Worm (Caenorhabditis elegans) whole organism, L1 larva: ENCODE data around the gene C01C4.2.
A peak's percentile ranks its signal among the peaks of the same experiment; 100 is the strongest.

Experiments used
- F16B12.6 ChIP-seq: fragments of 150-350 bp; optimal IDR thresholded peaks from 2 replicates; lab custom pipeline; 2014; ENCODE audit warnings: missing biosample characterization, missing genetic modification characterization
- alr-1 ChIP-seq: fragments of 200-800 bp; sonication (Bioruptor generic); optimal IDR thresholded peaks from 2 replicates; lab custom pipeline; 2018; ENCODE audit warnings: borderline replicate concordance, mild to moderate bottlenecking, missing genetic modification characterization, missing compliant biosample characterization
- aly-2 ChIP-seq: fragments of 150-350 bp; optimal IDR thresholded peaks from 2 replicates; lab custom pipeline; 2014; ENCODE audit warnings: missing biosample characterization, missing genetic modification characterization
- ceh-82 ChIP-seq, 3 experiments: fragments of 150-350 bp in 1 of 3; sonication (generic microtip) in 2 of 3; optimal IDR thresholded peaks; 2 replicates each; lab custom pipeline; 2014 to 2017; ENCODE audit warnings: missing biosample characterization in 3 of 3, missing genetic modification characterization in 3 of 3
- ceh-88 ChIP-seq: fragments of 200-800 bp; sonication (Bioruptor generic); IDR thresholded peaks from 2 replicates; pipeline ENCODE4 v1.3.6; 2022; ENCODE audit warnings: missing genetic modification characterization, missing compliant biosample characterization
- ceh-90 ChIP-seq: sonication (generic microtip); optimal IDR thresholded peaks from 2 replicates; lab custom pipeline; 2016; ENCODE audit warnings: missing genetic modification characterization, missing compliant biosample characterization
- ces-1 ChIP-seq: fragments of 150-350 bp; optimal IDR thresholded peaks from 2 replicates; lab custom pipeline; 2014; ENCODE audit warnings: missing biosample characterization, missing genetic modification reagents, missing genetic modification characterization
- efl-3 ChIP-seq: fragments of 200-800 bp; sonication (Bioruptor generic); optimal IDR thresholded peaks from 2 replicates; lab custom pipeline; 2018; ENCODE audit warnings: mild to moderate bottlenecking, missing genetic modification characterization, missing compliant biosample characterization
- egl-13 ChIP-seq: sonication (generic microtip); optimal IDR thresholded peaks from 2 replicates; lab custom pipeline; 2016; ENCODE audit warnings: missing genotype, missing genetic modification reagents, missing genetic modification characterization, missing compliant biosample characterization
- egl-27 ChIP-seq, 2 experiments: fragments of 150-350 bp in 1 of 2; sonication (generic microtip); optimal IDR thresholded peaks; 3 replicates each; lab custom pipeline; 2017 to 2018; ENCODE audit warnings: missing biosample characterization in 2 of 2, missing genetic modification characterization in 2 of 2, missing genetic modification reagents in 2 of 2
- elt-3 ChIP-seq, 6 experiments: fragments of 150-350 bp in 1 of 6; sonication (generic microtip); optimal IDR thresholded peaks; 2 replicates each; lab custom pipeline; 2017 to 2018; ENCODE audit warnings: missing biosample characterization in 6 of 6, missing genetic modification characterization in 6 of 6, inconsistent platforms in 1 of 6
- fkh-10 ChIP-seq: sonication (generic microtip); optimal IDR thresholded peaks from 2 replicates; lab custom pipeline; 2017; ENCODE audit warnings: missing biosample characterization, missing genetic modification reagents, missing genetic modification characterization
- fkh-4 ChIP-seq: sonication (generic microtip); optimal IDR thresholded peaks from 2 replicates; lab custom pipeline; 2016; ENCODE audit warnings: missing compliant biosample characterization, missing genetic modification characterization, borderline replicate concordance
- fkh-8 ChIP-seq: sonication (generic microtip); optimal IDR thresholded peaks from 2 replicates; lab custom pipeline; 2016; ENCODE audit warnings: mild to moderate bottlenecking, missing genetic modification characterization, missing compliant biosample characterization
- hlh-4 ChIP-seq: sonication (generic microtip); optimal IDR thresholded peaks from 2 replicates; lab custom pipeline; 2016; ENCODE audit warnings: mild to moderate bottlenecking, missing genetic modification characterization, missing compliant biosample characterization
- jun-1 ChIP-seq: fragments of 150-350 bp; optimal IDR thresholded peaks from 2 replicates; lab custom pipeline; 2014; ENCODE audit warnings: missing biosample characterization, missing genetic modification reagents, missing genetic modification characterization
- lin-14 ChIP-seq: fragments of 200-800 bp; sonication (Bioruptor generic); optimal IDR thresholded peaks from 2 replicates; lab custom pipeline; 2018; ENCODE audit warnings: mild to moderate bottlenecking, missing genetic modification characterization, moderate library complexity, missing compliant biosample characterization
- lin-39 ChIP-seq: fragments of 150-350 bp; optimal IDR thresholded peaks from 2 replicates; lab custom pipeline; 2014; ENCODE audit warnings: missing biosample characterization, missing genetic modification reagents, missing genetic modification characterization
- mab-9 ChIP-seq: fragments of 200-800 bp; sonication (Bioruptor generic); IDR thresholded peaks from 2 replicates; pipeline ENCODE4 v1.3.6; 2022; ENCODE audit warnings: missing genetic modification reagents, missing genetic modification characterization, missing compliant biosample characterization
- mdl-1 ChIP-seq, 2 experiments: fragments of 150-350 bp; optimal IDR thresholded peaks; 2 replicates each; lab custom pipeline; 2014 to 2017; ENCODE audit warnings: missing biosample characterization in 2 of 2, missing genetic modification characterization in 2 of 2, inconsistent platforms in 1 of 2
- mef-2 ChIP-seq: fragments of 150-350 bp; optimal IDR thresholded peaks from 2 replicates; lab custom pipeline; 2014; ENCODE audit warnings: missing biosample characterization, missing genetic modification characterization
- nhr-20 ChIP-seq: sonication (generic microtip); optimal IDR thresholded peaks from 2 replicates; lab custom pipeline; 2016; ENCODE audit warnings: mild to moderate bottlenecking, missing genetic modification characterization, missing compliant biosample characterization
- nhr-47 ChIP-seq: sonication (generic microtip); optimal IDR thresholded peaks from 2 replicates; lab custom pipeline; 2016; ENCODE audit warnings: mild to moderate bottlenecking, missing genetic modification characterization, moderate library complexity, missing compliant biosample characterization
- nhr-76 ChIP-seq: sonication (generic microtip); optimal IDR thresholded peaks from 2 replicates; lab custom pipeline; 2017; ENCODE audit warnings: missing biosample characterization, missing genetic modification characterization
- nhr-77 ChIP-seq: fragments of 150-350 bp; optimal IDR thresholded peaks from 2 replicates; lab custom pipeline; 2014; ENCODE audit warnings: missing biosample characterization, missing genetic modification characterization
- nhr-84 ChIP-seq: sonication (generic microtip); optimal IDR thresholded peaks from 2 replicates; lab custom pipeline; 2017; ENCODE audit warnings: missing biosample characterization, missing genetic modification characterization
- nhr-85 ChIP-seq: sonication (generic microtip); peaks from one replicate; lab custom pipeline; 2016; ENCODE audit warnings: missing genetic modification characterization, inconsistent platforms, missing compliant biosample characterization
- pag-3 ChIP-seq: sonication (generic microtip); optimal IDR thresholded peaks from 2 replicates; lab custom pipeline; 2017; ENCODE audit warnings: missing genetic modification characterization, mild to moderate bottlenecking, missing compliant biosample characterization, antibody characterized with exemption, borderline replicate concordance; ENCODE audit not compliant: insufficient read depth
- pqm-1 ChIP-seq: sonication (generic microtip); optimal IDR thresholded peaks from 3 replicates; lab custom pipeline; 2017; ENCODE audit warnings: missing biosample characterization, missing genetic modification characterization
- rnt-1 ChIP-seq: sonication (generic microtip); optimal IDR thresholded peaks from 2 replicates; lab custom pipeline; 2016; ENCODE audit warnings: mild to moderate bottlenecking, missing genetic modification characterization, moderate library complexity, missing compliant biosample characterization
- sox-4 ChIP-seq: sonication (generic microtip); optimal IDR thresholded peaks from 2 replicates; lab custom pipeline; 2016; ENCODE audit warnings: missing genetic modification characterization, missing compliant biosample characterization
- swsn-7 ChIP-seq: sonication (generic microtip); optimal IDR thresholded peaks from 2 replicates; lab custom pipeline; 2016; ENCODE audit warnings: missing genetic modification characterization, missing compliant biosample characterization
- tlp-1 ChIP-seq: fragments of 150-350 bp; optimal IDR thresholded peaks from 2 replicates; lab custom pipeline; 2014; ENCODE audit warnings: missing biosample characterization, missing genetic modification characterization
- unc-30 ChIP-seq: sonication (generic microtip); optimal IDR thresholded peaks from 2 replicates; lab custom pipeline; 2017; ENCODE audit warnings: missing biosample characterization, missing genetic modification characterization
- unc-62 ChIP-seq: fragments of 150-350 bp; optimal IDR thresholded peaks from 2 replicates; lab custom pipeline; 2014; ENCODE audit warnings: missing biosample characterization, missing genetic modification reagents, missing genetic modification characterization
- unc-86 ChIP-seq: sonication (generic microtip); optimal IDR thresholded peaks from 2 replicates; lab custom pipeline; 2016; ENCODE audit warnings: missing genetic modification characterization, missing compliant biosample characterization
- zip-4 ChIP-seq: fragments of 200-800 bp; sonication (Bioruptor generic); optimal IDR thresholded peaks from 2 replicates; lab custom pipeline; 2018; ENCODE audit warnings: mild to moderate bottlenecking, missing genetic modification characterization, moderate library complexity, missing compliant biosample characterization
- ztf-11 ChIP-seq, 2 experiments: sonication (generic microtip); optimal IDR thresholded peaks; 2 replicates each; lab custom pipeline; 2016 to 2017; ENCODE audit warnings: missing genetic modification characterization in 2 of 2, missing biosample characterization in 1 of 2, missing compliant biosample characterization in 1 of 2

C01C4.2 gene

ce11 chrX:3743190-3743589, 28.3 kb downstream of the C01C4.2 start:
- TF ChIP-seq unc-62 (GFP tag; lab: Kevin White, UChicago) (no peak), nhr-84 (tag; lab: Kevin White, UChicago) (no peak), ceh-90 (tag; lab: Kevin White, UChicago) (no peak), ceh-88 (GFP tag; lab: Robert Waterston, UW) (no peak), jun-1 (tag; lab: Kevin White, UChicago) (no peak), pqm-1 (tag; lab: Kevin White, UChicago) (no peak), nhr-47 (no peak), fkh-10 (GFP tag; lab: Kevin White, UChicago) (no peak), egl-13 (tag; lab: Kevin White, UChicago) (no peak), aly-2 (tag; lab: Kevin White, UChicago) (no peak), alr-1 (tag; lab: Kevin White, UChicago) (no peak), mab-9 (GFP tag; lab: Robert Waterston, UW) (no peak), swsn-7 (tag; lab: Kevin White, UChicago) (no peak), sox-4 (tag; lab: Kevin White, UChicago) (no peak), lin-14 (no peak), ces-1 (GFP tag; lab: Kevin White, UChicago) (no peak), tlp-1 (tag; lab: Kevin White, UChicago) (no peak)

DNA sequence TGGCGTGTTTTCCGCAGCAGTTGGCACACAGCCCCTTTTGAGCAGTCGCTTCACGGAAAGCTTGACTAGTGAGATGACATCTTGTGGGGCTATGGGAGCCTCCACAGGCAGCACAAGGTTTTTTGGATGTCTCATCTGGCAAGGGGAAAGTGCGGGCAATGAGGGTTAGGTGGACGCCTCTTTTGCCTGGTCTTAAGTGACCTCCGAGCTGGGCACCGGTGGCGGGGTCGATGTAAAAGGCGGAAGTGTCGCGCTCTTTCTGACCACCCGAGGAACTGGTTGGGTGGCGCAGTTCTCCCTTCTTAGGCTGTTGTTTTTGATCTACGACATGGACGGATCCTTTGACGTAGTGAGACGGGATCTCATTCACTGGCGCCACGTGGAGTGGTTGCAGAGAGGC, 36.5 kb downstream of the C01C4.2 start:
- TF ChIP-seq lin-39: no peak
- no peak for TF ChIP-seq zip-4 (GFP tag; lab: Kevin White, UChicago)
- no peak for TF ChIP-seq unc-86 (tag; lab: Kevin White, UChicago)
- TF ChIP-seq ceh-82 (tag; optimal IDR thresholded peaks at IDR 0.05; lab: Kevin White, UChicago): no peak
- TF ChIP-seq alr-1 (tag; lab: Kevin White, UChicago): no peak
- TF ChIP-seq mdl-1 (tag; optimal IDR thresholded peaks at IDR 0.05; lab: Kevin White, UChicago): no peak
- TF ChIP-seq efl-3 (GFP tag; lab: Kevin White, UChicago): no peak
- no peak for TF ChIP-seq unc-30
- TF ChIP-seq ztf-11 (tag; optimal IDR thresholded peaks at IDR 0.05; lab: Kevin White, UChicago): no peak
- no peak for TF ChIP-seq nhr-76 (tag; lab: Kevin White, UChicago)
- TF ChIP-seq, all 84 proteins: peak for 0

- TF ChIP-seq nhr-47: no peak
- TF ChIP-seq elt-3 (tag; optimal IDR thresholded peaks at IDR 0.05; lab: Kevin White, UChicago): no peak
- no peak for TF ChIP-seq aly-2 (tag; lab: Kevin White, UChicago)
- TF ChIP-seq mef-2: no peak
- TF ChIP-seq fkh-8 (tag; lab: Kevin White, UChicago): no peak
- no peak for TF ChIP-seq hlh-4
- no peak for TF ChIP-seq pag-3
- no peak for TF ChIP-seq nhr-77
- no peak for TF ChIP-seq nhr-20 (tag; lab: Kevin White, UChicago)
- TF ChIP-seq, all 84 proteins: peak for 0
Observed at ce11 chrX:3752443-3752842, 37.5 kb downstream of the C01C4.2 start.

DNA sequence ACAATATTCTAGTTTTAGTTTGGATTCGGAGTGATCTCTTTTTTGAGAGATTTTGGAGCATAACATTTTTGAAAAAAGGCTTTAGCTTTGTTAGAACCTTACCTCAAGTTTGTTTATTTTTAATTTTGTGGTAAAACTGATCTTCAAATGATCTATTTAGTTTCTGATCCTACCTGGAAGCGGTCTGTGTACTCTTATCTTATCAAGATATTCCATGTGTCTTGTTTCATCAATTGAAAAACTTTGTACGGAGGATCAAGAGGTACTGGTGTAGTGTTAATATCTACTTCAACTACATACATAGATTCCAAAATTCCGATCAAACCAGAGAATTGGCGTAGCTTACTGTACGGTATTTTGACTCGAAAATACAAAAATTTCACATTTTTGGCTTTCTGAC, 40.9 kb downstream of the C01C4.2 start:
- TF ChIP-seq egl-27 (tag; optimal IDR thresholded peaks at IDR 0.05; lab: Kevin White, UChicago): no peak
- peak; percentile 21 for TF ChIP-seq nhr-85
- TF ChIP-seq elt-3 (tag; optimal IDR thresholded peaks at IDR 0.05; lab: Kevin White, UChicago): peak in 5 of 6 experiments; percentile 5 to 89 (median 63)
- TF ChIP-seq, all 84 proteins: peak for 2

DNA sequence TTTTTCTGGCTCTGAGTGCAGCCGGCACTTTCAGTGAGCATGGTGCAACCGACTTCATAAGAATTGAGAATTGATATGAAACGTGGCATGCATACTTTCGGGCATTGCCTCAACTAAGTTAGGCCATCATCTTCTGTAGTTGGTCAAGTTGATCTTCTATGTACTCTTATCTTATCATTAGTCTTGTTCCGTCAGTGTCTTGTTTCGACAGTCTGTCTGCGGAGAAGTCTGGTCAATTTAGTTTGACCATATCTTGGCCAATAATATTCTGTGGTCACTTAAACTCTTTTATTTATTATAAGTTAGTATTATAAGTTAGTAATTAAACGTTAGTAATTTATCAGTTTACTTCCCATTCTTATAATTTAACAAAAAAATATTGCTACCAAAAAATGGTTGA, 41.3 kb downstream of the C01C4.2 start:
- TF ChIP-seq elt-3 (tag; optimal IDR thresholded peaks at IDR 0.05; lab: Kevin White, UChicago) (peak; percentile 4 to 94 (median 63)), rnt-1 (tag; lab: Kevin White, UChicago) (peak; percentile 31), efl-3 (GFP tag; lab: Kevin White, UChicago) (no peak), F16B12.6 (tag; lab: Kevin White, UChicago) (no peak), nhr-84 (tag; lab: Kevin White, UChicago) (no peak), fkh-4 (tag; lab: Kevin White, UChicago) (no peak)
